Worm (Caenorhabditis elegans): Measurements from ENCODE around the gene R144.12.
"Not testable (repeated sequence)": the region's sequence is repeated elsewhere in the genome, so short reads cannot be mapped to it uniquely, and the experiment has no call there.

Gene R144.12

ce11 chrIII:5006881-5007280 is at the start of gene R144.12:
R144.12 (minus strand) TSS chrIII:5006981.
- TF ChIP-seq egl-5 (tag; optimal IDR thresholded peaks at IDR 0.05) (no peak), nhr-237 (tag; optimal IDR thresholded peaks at IDR 0.05) (no peak), eor-1 (tag; optimal IDR thresholded peaks at IDR 0.05) (no peak), unc-62 (GFP tag; optimal IDR thresholded peaks at IDR 0.05) (no peak), nhr-28 (tag; optimal IDR thresholded peaks at IDR 0.05) (no peak), mdl-1 (tag; optimal IDR thresholded peaks at IDR 0.05) (no peak), nhr-23 (tag; optimal IDR thresholded peaks at IDR 0.05) (no peak), tbx-2 (tag; optimal IDR thresholded peaks at IDR 0.05) (no peak), mml-1 (tag; optimal IDR thresholded peaks at IDR 0.05) (no peak), elt-2 (tag; optimal IDR thresholded peaks at IDR 0.05) (no peak), jun-1 (tag; optimal IDR thresholded peaks at IDR 0.05) (no peak), nhr-25 (tag; optimal IDR thresholded peaks at IDR 0.05) (no peak), aly-2 (tag; optimal IDR thresholded peaks at IDR 0.05) (no peak), nhr-76 (tag; optimal IDR thresholded peaks at IDR 0.05) (no peak)

ce11 chrIII:5055709-5056108 is 48.9 kb upstream of the R144.12 start, which contains the start of gene C45G9.9:
C45G9.9 (minus strand) TSS chrIII:5055809.
- TF ChIP-seq lin-39 (tag; optimal IDR thresholded peaks at IDR 0.05); unc-62 (GFP tag; optimal IDR thresholded peaks at IDR 0.05); nhr-67 (tag; optimal IDR thresholded peaks at IDR 0.05): not testable (repeated sequence)

ce11 chrIII:5053541-5053940 is 46.8 kb upstream of the R144.12 start, which contains the start of gene C45G9.8:
C45G9.8 (minus strand) TSS chrIII:5053641.
- TF ChIP-seq nfya-1 (tag; optimal IDR thresholded peaks at IDR 0.05; ENCODE audit: insufficient read depth) (no peak), egl-27 (tag; optimal IDR thresholded peaks at IDR 0.05) (no peak), skn-1 (tag; optimal IDR thresholded peaks at IDR 0.05) (no peak), ztf-11 (tag; optimal IDR thresholded peaks at IDR 0.05) (no peak), lin-39 (tag; optimal IDR thresholded peaks at IDR 0.05) (no peak), fkh-10 (GFP tag; optimal IDR thresholded peaks at IDR 0.05) (no peak), sea-2 (GFP tag; optimal IDR thresholded peaks at IDR 0.05) (no peak), nhr-237 (tag; optimal IDR thresholded peaks at IDR 0.05) (no peak), ztf-4 (tag; optimal IDR thresholded peaks at IDR 0.05) (no peak), ZK546.5 (tag; optimal IDR thresholded peaks at IDR 0.05) (no peak), nhr-23 (tag; optimal IDR thresholded peaks at IDR 0.05) (no peak), egl-5 (tag; optimal IDR thresholded peaks at IDR 0.05) (no peak), daf-12 (tag; optimal IDR thresholded peaks at IDR 0.05) (no peak), mdl-1 (tag; optimal IDR thresholded peaks at IDR 0.05) (no peak), R02D3.7 (tag; optimal IDR thresholded peaks at IDR 0.05) (no peak), jun-1 (tag; optimal IDR thresholded peaks at IDR 0.05) (no peak), elt-2 (tag; optimal IDR thresholded peaks at IDR 0.05) (no peak), nhr-11 (tag; optimal IDR thresholded peaks at IDR 0.05) (no peak), ama-1 (optimal IDR thresholded peaks at IDR 0.05) (no peak)

- TF ChIP-seq unc-39 (tag; optimal IDR thresholded peaks at IDR 0.05) (no peak), lin-15B (tag; optimal IDR thresholded peaks at IDR 0.05) (no peak), hmg-11 (tag; optimal IDR thresholded peaks at IDR 0.05) (no peak), pha-4 (tag; optimal IDR thresholded peaks at IDR 0.05) (no peak), ztf-4 (tag; optimal IDR thresholded peaks at IDR 0.05) (no peak), elt-1 (tag; optimal IDR thresholded peaks at IDR 0.05) (no peak), elt-3 (tag; optimal IDR thresholded peaks at IDR 0.05) (no peak)
Observed at ce11 chrIII:5051949-5052348, 45.2 kb upstream of the R144.12 start, which contains the start of gene C45G9.15. C45G9.15 (minus strand) TSS chrIII:5052049.

ce11 chrIII:5047740-5048139 is 41.0 kb upstream of the R144.12 start, which contains the start of gene C45G9.5:
C45G9.5 (plus strand) TSS chrIII:5048117.
- TF ChIP-seq lin-39 (tag; optimal IDR thresholded peaks at IDR 0.05) (no peak), egl-5 (tag; optimal IDR thresholded peaks at IDR 0.05) (no peak), pqm-1 (tag; optimal IDR thresholded peaks at IDR 0.05) (no peak), sea-2 (GFP tag; optimal IDR thresholded peaks at IDR 0.05) (no peak), ztf-11 (tag; optimal IDR thresholded peaks at IDR 0.05) (no peak), nhr-11 (tag; optimal IDR thresholded peaks at IDR 0.05) (no peak), nhr-237 (tag; optimal IDR thresholded peaks at IDR 0.05) (no peak), nhr-23 (tag; optimal IDR thresholded peaks at IDR 0.05) (no peak), snpc-4 (tag; optimal IDR thresholded peaks at IDR 0.05) (no peak), daf-12 (tag; optimal IDR thresholded peaks at IDR 0.05) (no peak), unc-62 (GFP tag; optimal IDR thresholded peaks at IDR 0.05) (no peak), ceh-9 (tag; optimal IDR thresholded peaks at IDR 0.05) (no peak), aly-2 (tag; optimal IDR thresholded peaks at IDR 0.05) (no peak), lin-15B (tag; optimal IDR thresholded peaks at IDR 0.05) (no peak), mdl-1 (tag; optimal IDR thresholded peaks at IDR 0.05) (no peak), skn-1 (tag; optimal IDR thresholded peaks at IDR 0.05) (no peak), lsy-12 (tag; optimal IDR thresholded peaks at IDR 0.05) (no peak), nhr-76 (tag; optimal IDR thresholded peaks at IDR 0.05) (no peak), R02D3.7 (tag; optimal IDR thresholded peaks at IDR 0.05) (no peak)

All from whole organism, L3 larva.